Worm (Caenorhabditis elegans): ENCODE data around the gene C13A2.6.

ce11 chrV:7279090-7279489 lies 9.6 kb downstream of the C13A2.6 start, which contains the start of gene C13A2.4:
- TF ChIP-seq pag-3 (tag; optimal IDR thresholded peaks at IDR 0.05; ENCODE audit: borderline replicate concordance, insufficient read depth): no peak
- no peak for TF ChIP-seq tbx-2 (tag; optimal IDR thresholded peaks at IDR 0.05)
- TF ChIP-seq nhr-237 (tag; optimal IDR thresholded peaks at IDR 0.05): no peak

Data from whole organism, L1 larva.